Worm (Caenorhabditis elegans) whole organism, L2 larva: Measurements from ENCODE around the gene msp-77.
"Not testable (repeated sequence)": the region's sequence is repeated elsewhere in the genome, so short reads cannot be mapped to it uniquely, and the experiment has no call there.

ENCODE experiments used
- C34F6.9 ChIP-seq: fragments of 150-350 bp; optimal IDR thresholded peaks from 2 replicates; lab custom pipeline; 2014; ENCODE audit warnings: missing biosample characterization, missing genetic modification characterization
- F13H6.1 ChIP-seq: sonication (generic microtip); optimal IDR thresholded peaks from 2 replicates; lab custom pipeline; 2016; ENCODE audit warnings: missing genetic modification characterization, missing compliant biosample characterization
- R02D3.7 ChIP-seq: fragments of 150-350 bp; optimal IDR thresholded peaks from 2 replicates; lab custom pipeline; 2014; ENCODE audit warnings: missing biosample characterization, missing genetic modification characterization
- ZK546.5 ChIP-seq: sonication (generic microtip); optimal IDR thresholded peaks from 2 replicates; lab custom pipeline; 2017; ENCODE audit warnings: missing biosample characterization, missing genetic modification characterization
- aly-2 ChIP-seq: fragments of 150-350 bp; optimal IDR thresholded peaks from 2 replicates; lab custom pipeline; 2014; ENCODE audit warnings: missing biosample characterization, missing genetic modification characterization
- ama-1 ChIP-seq: fragments of 150-350 bp; optimal IDR thresholded peaks from 2 replicates; lab custom pipeline; 2018; ENCODE audit warnings: inconsistent platforms
- ceh-16 ChIP-seq: fragments of 150-350 bp; optimal IDR thresholded peaks from 2 replicates; lab custom pipeline; 2014; ENCODE audit warnings: missing biosample characterization, missing genetic modification characterization
- ceh-82 ChIP-seq: fragments of 150-350 bp; optimal IDR thresholded peaks from 2 replicates; lab custom pipeline; 2014; ENCODE audit warnings: missing biosample characterization, missing genetic modification characterization
- crh-2 ChIP-seq: sonication (generic microtip); optimal IDR thresholded peaks from 2 replicates; lab custom pipeline; 2017; ENCODE audit warnings: missing biosample characterization, missing genetic modification characterization
- dmd-4 ChIP-seq: sonication (generic microtip); optimal IDR thresholded peaks from 2 replicates; lab custom pipeline; 2017; ENCODE audit warnings: missing biosample characterization, missing genetic modification characterization
- elt-3 ChIP-seq: sonication (generic microtip); optimal IDR thresholded peaks from 2 replicates; lab custom pipeline; 2017; ENCODE audit warnings: missing biosample characterization, missing genetic modification characterization
- fos-1 ChIP-seq: fragments of 150-350 bp; optimal IDR thresholded peaks from 2 replicates; lab custom pipeline; 2014; ENCODE audit warnings: missing biosample characterization, missing genetic modification characterization
- gmeb-1 ChIP-seq: fragments of 150-350 bp; optimal IDR thresholded peaks from 2 replicates; lab custom pipeline; 2014; ENCODE audit warnings: missing biosample characterization, missing genetic modification characterization
- lin-11 ChIP-seq: fragments of 150-350 bp; sonication (generic microtip); optimal IDR thresholded peaks from 2 replicates; lab custom pipeline; 2014; ENCODE audit warnings: missing biosample characterization, missing genetic modification characterization, inconsistent platforms, mixed read lengths
- lin-13 ChIP-seq: fragments of 150-350 bp; optimal IDR thresholded peaks from 2 replicates; lab custom pipeline; 2014; ENCODE audit warnings: missing biosample characterization, missing genetic modification reagents, missing genetic modification characterization
- lin-39 ChIP-seq: fragments of 150-350 bp; optimal IDR thresholded peaks from 2 replicates; lab custom pipeline; 2014; ENCODE audit warnings: missing biosample characterization, missing genetic modification reagents, missing genetic modification characterization
- lsy-2 ChIP-seq, 2 experiments: fragments of 150-350 bp in 1 of 2; sonication (generic microtip) in 1 of 2; optimal IDR thresholded peaks; 2 replicates each; lab custom pipeline; 2014 to 2017; ENCODE audit warnings: missing biosample characterization in 2 of 2, missing genetic modification characterization in 2 of 2
- mab-5 ChIP-seq: fragments of 150-350 bp; optimal IDR thresholded peaks from 2 replicates; lab custom pipeline; 2014; ENCODE audit warnings: missing biosample characterization, missing genetic modification characterization
- mbf-1 ChIP-seq: sonication (generic microtip); optimal IDR thresholded peaks from 2 replicates; lab custom pipeline; 2017; ENCODE audit warnings: missing biosample characterization, missing genetic modification characterization
- mdl-1 ChIP-seq, 2 experiments: fragments of 150-350 bp in 1 of 2; sonication (generic microtip) in 1 of 2; optimal IDR thresholded peaks; 2 replicates each; lab custom pipeline; 2017; ENCODE audit warnings: missing biosample characterization in 2 of 2, missing genetic modification characterization in 2 of 2
- nhr-12 ChIP-seq: fragments of 150-350 bp; optimal IDR thresholded peaks from 2 replicates; lab custom pipeline; 2014; ENCODE audit warnings: missing biosample characterization, missing genetic modification characterization
- nhr-129 ChIP-seq: fragments of 150-350 bp; optimal IDR thresholded peaks from 2 replicates; lab custom pipeline; 2014; ENCODE audit warnings: missing biosample characterization, missing genetic modification characterization
- nhr-21 ChIP-seq: fragments of 150-350 bp; optimal IDR thresholded peaks from 2 replicates; lab custom pipeline; 2014; ENCODE audit warnings: missing biosample characterization, missing genetic modification characterization
- nhr-23 ChIP-seq: fragments of 150-350 bp; optimal IDR thresholded peaks from 2 replicates; lab custom pipeline; 2014; ENCODE audit warnings: missing biosample characterization, missing genetic modification reagents, missing genetic modification characterization
- nhr-237 ChIP-seq: fragments of 150-350 bp; optimal IDR thresholded peaks from 2 replicates; lab custom pipeline; 2014; ENCODE audit warnings: missing biosample characterization, missing genetic modification characterization
- nhr-25 ChIP-seq: fragments of 150-350 bp; sonication (generic microtip); optimal IDR thresholded peaks from 3 replicates; lab custom pipeline; 2014; ENCODE audit warnings: missing biosample characterization, missing genetic modification characterization
- nhr-6 ChIP-seq: fragments of 150-350 bp; optimal IDR thresholded peaks from 2 replicates; lab custom pipeline; 2014; ENCODE audit warnings: missing biosample characterization, missing genetic modification characterization
- nhr-77 ChIP-seq: fragments of 150-350 bp; optimal IDR thresholded peaks from 2 replicates; lab custom pipeline; 2014; ENCODE audit warnings: missing biosample characterization, missing genetic modification characterization
- sem-4 ChIP-seq: fragments of 150-350 bp; optimal IDR thresholded peaks from 2 replicates; lab custom pipeline; 2014; ENCODE audit warnings: missing biosample characterization, missing genetic modification reagents, missing genetic modification characterization
- unc-55 ChIP-seq: fragments of 150-350 bp; sonication (generic microtip); optimal IDR thresholded peaks from 3 replicates; lab custom pipeline; 2014; ENCODE audit warnings: missing biosample characterization, missing genetic modification reagents, missing genetic modification characterization
- unc-62 ChIP-seq: fragments of 150-350 bp; optimal IDR thresholded peaks from 2 replicates; lab custom pipeline; 2014; ENCODE audit warnings: missing biosample characterization, missing genetic modification reagents, missing genetic modification characterization
- ztf-1 ChIP-seq: fragments of 200-800 bp; sonication (Bioruptor generic); conservative IDR thresholded peaks from 2 replicates; pipeline ENCODE4 v1.3.6; 2022; ENCODE audit warnings: missing genetic modification characterization, missing compliant biosample characterization
- ztf-11 ChIP-seq: sonication (generic microtip); optimal IDR thresholded peaks from 2 replicates; lab custom pipeline; 2017; ENCODE audit warnings: missing biosample characterization, missing genetic modification characterization
- ztf-4 ChIP-seq: fragments of 150-350 bp; optimal IDR thresholded peaks from 2 replicates; lab custom pipeline; 2014; ENCODE audit warnings: missing biosample characterization, missing genetic modification characterization

The msp-77 gene

ce11 chrIV:9889857-9890256 is 4.6 kb upstream of the msp-77 start, which contains the start of gene ttbk-3:
TSS of gene ttbk-3 (minus strand) at chrIV:9889957.
- TF ChIP-seq ZK546.5 (tag; lab: Kevin White, UChicago): no peak
- no peak for TF ChIP-seq crh-2 (tag; lab: Kevin White, UChicago)
- no peak for TF ChIP-seq nhr-23
- TF ChIP-seq fos-1: no peak
- no peak for TF ChIP-seq ama-1 (lab: Kevin White, UChicago)
- no peak for TF ChIP-seq mab-5
- TF ChIP-seq gmeb-1 (tag; lab: Kevin White, UChicago): no peak
- TF ChIP-seq nhr-77 (tag; lab: Kevin White, UChicago): no peak
- TF ChIP-seq mdl-1 (tag; optimal IDR thresholded peaks at IDR 0.05; lab: Kevin White, UChicago): no peak
- TF ChIP-seq, all 48 proteins: peak for 0

ce11 chrIV:9891938-9892337 is 2.5 kb upstream of the msp-77 start, which contains the start of gene F32B6.4:
TSS of gene F32B6.4 (minus strand) at chrIV:9892038.
- TF ChIP-seq nhr-23: no peak
- TF ChIP-seq nhr-129 (tag; lab: Kevin White, UChicago): no peak
- TF ChIP-seq aly-2: no peak
- TF ChIP-seq F13H6.1 (tag; lab: Kevin White, UChicago): no peak
- no peak for TF ChIP-seq C34F6.9 (tag; lab: Kevin White, UChicago)
- no peak for TF ChIP-seq sem-4
- no peak for TF ChIP-seq dmd-4 (tag; lab: Kevin White, UChicago)
- no peak for TF ChIP-seq ztf-11
- no peak for TF ChIP-seq lin-13 (GFP tag; lab: Kevin White, UChicago)
- no peak for TF ChIP-seq nhr-25 (tag; lab: Kevin White, UChicago)
- no peak for TF ChIP-seq unc-62 (GFP tag; lab: Kevin White, UChicago)
- TF ChIP-seq unc-55 (GFP tag; lab: Kevin White, UChicago): no peak
- no peak for TF ChIP-seq lsy-2 (tag; optimal IDR thresholded peaks at IDR 0.05; lab: Kevin White, UChicago)
- no peak for TF ChIP-seq elt-3 (tag; lab: Kevin White, UChicago)
- TF ChIP-seq nhr-21: no peak
- TF ChIP-seq, all 48 proteins: peak for 0

ce11 chrIV:9893649-9894048 is 782 bp upstream of the msp-77 start, which contains the start of gene sss-1:
TSS of gene sss-1 (minus strand) at chrIV:9893749.
- TF ChIP-seq ztf-4 (tag; lab: Kevin White, UChicago); nhr-237 (tag; lab: Kevin White, UChicago); aly-2: not testable (repeated sequence)
- TF ChIP-seq, all 48 proteins: peak for 0; not testable (repeated sequence) for 48

ce11 chrIV:9895088-9895487 is 657 bp downstream of the msp-77 start, which contains the start of gene ssp-32:
TSS of gene ssp-32 (plus strand) at chrIV:9895388.
- TF ChIP-seq nhr-77 (tag; lab: Kevin White, UChicago) (no peak), nhr-6 (tag; lab: Kevin White, UChicago) (no peak), lin-11 (tag; lab: Kevin White, UChicago) (no peak), mbf-1 (no peak), ama-1 (lab: Kevin White, UChicago) (no peak), unc-55 (GFP tag; lab: Kevin White, UChicago) (no peak), lin-39 (tag; lab: Kevin White, UChicago) (no peak), unc-62 (GFP tag; lab: Kevin White, UChicago) (no peak), ztf-4 (tag; lab: Kevin White, UChicago) (no peak), nhr-23 (no peak), fos-1 (no peak), ztf-1 (GFP tag; lab: Robert Waterston, UW) (no peak), aly-2 (no peak), nhr-12 (tag; lab: Kevin White, UChicago) (no peak), ztf-11 (no peak), ceh-82 (no peak), R02D3.7 (no peak), sem-4 (no peak), crh-2 (tag; lab: Kevin White, UChicago) (no peak)

ce11 chrIV:9898712-9899111 is 4.3 kb downstream of the msp-77 start, which contains the start of gene tbc-3:
TSS of gene tbc-3 (plus strand) at chrIV:9899012.
- no peak for TF ChIP-seq gmeb-1 (tag; lab: Kevin White, UChicago)
- no peak for TF ChIP-seq ama-1 (lab: Kevin White, UChicago)
- no peak for TF ChIP-seq nhr-25 (tag; lab: Kevin White, UChicago)
- TF ChIP-seq ceh-16 (tag; lab: Kevin White, UChicago): no peak
